In genomic region chr3R:8927817-8928625, dm6 we compare ENCODE assay signal across 5 fruit fly cellular contexts.
TF ChIP-seq lines count a peak whose summit lies in the region.

No protein-coding gene starts in this region.

- peak; percentile 55 for TF ChIP-seq CTCF in whole organism, embryonic (GFP tag; optimal IDR thresholded peaks at IDR 0.05; lab: Kevin White, UChicago)

TF ChIP-seq in whole organism, adult, 20 proteins besides CTCF, POLR2A, EP300 and RAD21:
- TF ChIP-seq CG14711 (tag; optimal IDR thresholded peaks at IDR 0.05; lab: Kevin White, UChicago) (peak; percentile 61), pad (GFP tag; optimal IDR thresholded peaks at IDR 0.05; lab: Kevin White, UChicago) (peak; percentile 87), CG7101 (tag; optimal IDR thresholded peaks at IDR 0.05; lab: Kevin White, UChicago) (peak; percentile 45), CG1620 (GFP tag; optimal IDR thresholded peaks at IDR 0.05; lab: Kevin White, UChicago) (no peak), Crg-1 (GFP tag; optimal IDR thresholded peaks at IDR 0.05; lab: Kevin White, UChicago) (peak; percentile 18), toe (GFP tag; optimal IDR thresholded peaks at IDR 0.05; lab: Kevin White, UChicago) (no peak), Hr96 (GFP tag; optimal IDR thresholded peaks at IDR 0.05; lab: Kevin White, UChicago) (peak; percentile 21), bab1 (GFP tag; optimal IDR thresholded peaks at IDR 0.05; lab: Kevin White, UChicago) (peak; percentile 84)

TF ChIP-seq in whole organism, embryonic, 481 proteins besides CTCF, POLR2A, EP300 and RAD21 (continues in another document):
- TF ChIP-seq Meics (GFP tag; optimal IDR thresholded peaks at IDR 0.05; lab: Kevin White, UChicago) = peak; percentile 69
- TF ChIP-seq CHES-1-like (GFP tag; optimal IDR thresholded peaks at IDR 0.05; lab: Kevin White, UChicago) = peak; percentile 12
- TF ChIP-seq Atf6 (GFP tag; IDR thresholded peaks at IDR 0.05; lab: Robert Waterston, UW) = peak; percentile 11; the same call in 1 of the 2 replicates
- TF ChIP-seq CG3163 (GFP tag; optimal IDR thresholded peaks at IDR 0.05; lab: Kevin White, UChicago) = peak; percentile 41
- peak; percentile 74 for TF ChIP-seq az2 (GFP tag; optimal IDR thresholded peaks at IDR 0.05; lab: Kevin White, UChicago)
- peak; percentile 87 for TF ChIP-seq CG7271 (tag; optimal IDR thresholded peaks at IDR 0.05; lab: Kevin White, UChicago)
- TF ChIP-seq MBD-R2 (GFP tag; IDR thresholded peaks at IDR 0.05; lab: Robert Waterston, UW) = no peak; the same call in 1 of the 2 replicates
- peak; percentile 71 for TF ChIP-seq HmgZ (tag; optimal IDR thresholded peaks at IDR 0.05; lab: Kevin White, UChicago)
- peak; percentile 52 for TF ChIP-seq Abd-B (GFP tag; optimal IDR thresholded peaks at IDR 0.05; lab: Kevin White, UChicago)
- TF ChIP-seq Hr78 (GFP tag; optimal IDR thresholded peaks at IDR 0.05; lab: Kevin White, UChicago) = peak in 1 of 2 experiments; percentile 18
- no peak for TF ChIP-seq C15 (GFP tag; IDR thresholded peaks at IDR 0.05; lab: Robert Waterston, UW)
- peak; percentile 70 for TF ChIP-seq CG2120 (GFP tag; optimal IDR thresholded peaks at IDR 0.05; lab: Kevin White, UChicago)
- TF ChIP-seq sens (GFP tag; lab: Kevin White, UChicago) = peak; percentile 97
- TF ChIP-seq CG13894 (tag; optimal IDR thresholded peaks at IDR 0.05; lab: Kevin White, UChicago) = no peak
- peak; percentile 61 for TF ChIP-seq Neu2 (GFP tag; optimal IDR thresholded peaks at IDR 0.05; lab: Kevin White, UChicago; ENCODE audit: borderline replicate concordance)
- TF ChIP-seq ac (GFP tag; optimal IDR thresholded peaks at IDR 0.05; lab: Kevin White, UChicago) = peak; percentile 57
- peak; percentile 67 for TF ChIP-seq CG18599 (GFP tag; optimal IDR thresholded peaks at IDR 0.05; lab: Kevin White, UChicago)
- no peak for TF ChIP-seq CG3995 (GFP tag; optimal IDR thresholded peaks at IDR 0.05; lab: Kevin White, UChicago)
- peak; percentile 48 for TF ChIP-seq CG17186 (GFP tag; optimal IDR thresholded peaks at IDR 0.05; lab: Kevin White, UChicago)
- TF ChIP-seq chn (GFP tag; optimal IDR thresholded peaks at IDR 0.05; lab: Kevin White, UChicago) = peak; percentile 64

TF ChIP-seq in whole organism, prepupa, 60 proteins besides CTCF, POLR2A, EP300 and RAD21 (continues in another document):
- peak; percentile 69 for TF ChIP-seq CG6276 (GFP tag; optimal IDR thresholded peaks at IDR 0.05; lab: Kevin White, UChicago)
- peak; percentile 85 for TF ChIP-seq Hr4 (GFP tag; optimal IDR thresholded peaks at IDR 0.05; lab: Kevin White, UChicago)
- no peak for TF ChIP-seq Hr38 (GFP tag; optimal IDR thresholded peaks at IDR 0.05; lab: Kevin White, UChicago)
- peak; percentile 88 for TF ChIP-seq cyc (GFP tag; optimal IDR thresholded peaks at IDR 0.05; lab: Kevin White, UChicago)
- peak; percentile 64 for TF ChIP-seq CG7368 (GFP tag; optimal IDR thresholded peaks at IDR 0.05; lab: Kevin White, UChicago)
- TF ChIP-seq CG6808 (GFP tag; optimal IDR thresholded peaks at IDR 0.05; lab: Kevin White, UChicago) = peak; percentile 87
- peak; percentile 94 for TF ChIP-seq CG3032 (tag; optimal IDR thresholded peaks at IDR 0.05; lab: Kevin White, UChicago)
- TF ChIP-seq eg (GFP tag; IDR thresholded peaks at IDR 0.05; lab: Robert Waterston, UW) = peak; percentile 80
- TF ChIP-seq salr (GFP tag; optimal IDR thresholded peaks at IDR 0.05; lab: Kevin White, UChicago) = peak; percentile 74 to 79
- TF ChIP-seq dsx (GFP tag; optimal IDR thresholded peaks at IDR 0.05; lab: Kevin White, UChicago; ENCODE audit: poor library complexity, severe bottlenecking) = peak; percentile 65
- TF ChIP-seq CG6854 (GFP tag; optimal IDR thresholded peaks at IDR 0.05; lab: Kevin White, UChicago) = peak; percentile 30
- peak; percentile 84 for TF ChIP-seq Smox (GFP tag; optimal IDR thresholded peaks at IDR 0.05; lab: Kevin White, UChicago)
- TF ChIP-seq CG8119 (GFP tag; IDR thresholded peaks at IDR 0.05; lab: Robert Waterston, UW) = peak; percentile 80; the same call in 2 of the 3 replicates
- TF ChIP-seq Sox15 (GFP tag; optimal IDR thresholded peaks at IDR 0.05; lab: Kevin White, UChicago) = peak; percentile 70
- TF ChIP-seq CG15336 (GFP tag; IDR thresholded peaks at IDR 0.05; lab: Robert Waterston, UW) = peak; percentile 78
- peak; percentile 86 for TF ChIP-seq acj6 (GFP tag; optimal IDR thresholded peaks at IDR 0.05; lab: Kevin White, UChicago)
- TF ChIP-seq Ets21C (GFP tag; optimal IDR thresholded peaks at IDR 0.05; lab: Kevin White, UChicago) = peak; percentile 81
- TF ChIP-seq spab (GFP tag; optimal IDR thresholded peaks at IDR 0.05; lab: Kevin White, UChicago) = peak; percentile 91
- TF ChIP-seq Ets96B (tag; optimal IDR thresholded peaks at IDR 0.05; lab: Kevin White, UChicago) = peak; percentile 94
- TF ChIP-seq CG9139 (GFP tag; optimal IDR thresholded peaks at IDR 0.05; lab: Kevin White, UChicago) = peak; percentile 66
- peak; percentile 80 for TF ChIP-seq CG6792 (GFP tag; optimal IDR thresholded peaks at IDR 0.05; lab: Kevin White, UChicago)

TF ChIP-seq in whole organism, pupa, 21 proteins besides CTCF, POLR2A, EP300 and RAD21:
- TF ChIP-seq CG4496 (GFP tag; IDR thresholded peaks at IDR 0.05; lab: Robert Waterston, UW) (peak; percentile 81), Ets98B (GFP tag; IDR thresholded peaks at IDR 0.05; lab: Robert Waterston, UW) (peak; percentile 55), rn (GFP tag; IDR thresholded peaks at IDR 0.05; lab: Robert Waterston, UW) (peak; percentile 70), CG32121 (GFP tag; IDR thresholded peaks at IDR 0.05; lab: Robert Waterston, UW) (peak; percentile 75; the same call in 1 of the 2 replicates), Snoo (tag; optimal IDR thresholded peaks at IDR 0.05; lab: Kevin White, UChicago) (peak; percentile 76), CG12605 (GFP tag; IDR thresholded peaks at IDR 0.05; lab: Robert Waterston, UW) (peak; percentile 54), CG13204 (GFP tag; optimal IDR thresholded peaks at IDR 0.05; lab: Kevin White, UChicago) (peak; percentile 12), CG15710 (tag; optimal IDR thresholded peaks at IDR 0.05; lab: Kevin White, UChicago) (peak; percentile 91), CG10348 (GFP tag; IDR thresholded peaks at IDR 0.05; lab: Robert Waterston, UW) (no peak), D1 (tag; optimal IDR thresholded peaks at IDR 0.05; lab: Kevin White, UChicago) (peak; percentile 86), CG8159 (tag; optimal IDR thresholded peaks at IDR 0.05; lab: Kevin White, UChicago) (peak; percentile 93), fd96Ca (GFP tag; IDR thresholded peaks at IDR 0.05; lab: Robert Waterston, UW) (peak; percentile 63; the same call in 2 of the 3 replicates), CG8301 (tag; optimal IDR thresholded peaks at IDR 0.05; lab: Kevin White, UChicago) (peak; percentile 91), EcR (GFP tag; optimal IDR thresholded peaks at IDR 0.05; lab: Kevin White, UChicago) (peak; percentile 58), CG17806 (tag; optimal IDR thresholded peaks at IDR 0.05; lab: Kevin White, UChicago) (peak; percentile 97), CG14655 (GFP tag; optimal IDR thresholded peaks at IDR 0.05; lab: Kevin White, UChicago) (peak; percentile 98), CG9948 (tag; optimal IDR thresholded peaks at IDR 0.05; lab: Kevin White, UChicago) (peak; percentile 99), Pif1B (GFP tag; optimal IDR thresholded peaks at IDR 0.05; lab: Kevin White, UChicago) (peak; percentile 69), CG34367 (tag; optimal IDR thresholded peaks at IDR 0.05; lab: Kevin White, UChicago) (peak; percentile 90), gl (tag; optimal IDR thresholded peaks at IDR 0.05; lab: Kevin White, UChicago) (peak; percentile 77), Pif1A (GFP tag; optimal IDR thresholded peaks at IDR 0.05; lab: Kevin White, UChicago) (peak; percentile 90)
TF ChIP-seq in whole organism, pupa: peak in this region for 20.

TF ChIP-seq in whole organism, wandering third instar larva, 38 proteins besides CTCF, POLR2A, EP300 and RAD21 (continues in another document):
- TF ChIP-seq CG9705 (GFP tag; optimal IDR thresholded peaks at IDR 0.05; lab: Kevin White, UChicago) (peak; percentile 63), Mio (GFP tag; optimal IDR thresholded peaks at IDR 0.05; lab: Kevin White, UChicago) (peak; percentile 36), Hnf4 (GFP tag; optimal IDR thresholded peaks at IDR 0.05; lab: Kevin White, UChicago) (peak; percentile 47), Vsx2 (GFP tag; optimal IDR thresholded peaks at IDR 0.05; lab: Kevin White, UChicago; ENCODE audit: partially characterized antibody) (no peak), jim (GFP tag; optimal IDR thresholded peaks at IDR 0.05; lab: Kevin White, UChicago) (no peak), Sp1 (GFP tag; optimal IDR thresholded peaks at IDR 0.05; lab: Kevin White, UChicago) (peak; percentile 70), fru (GFP tag; optimal IDR thresholded peaks at IDR 0.05; lab: Kevin White, UChicago) (peak; percentile 87), brk (GFP tag; optimal IDR thresholded peaks at IDR 0.05; lab: Kevin White, UChicago) (peak; percentile 47), dl (GFP tag; optimal IDR thresholded peaks at IDR 0.05; lab: Kevin White, UChicago; ENCODE audit: insufficient read depth in 1 of 2, partially characterized antibody in 2 of 2) (no peak), sage (GFP tag; optimal IDR thresholded peaks at IDR 0.05; lab: Kevin White, UChicago) (peak; percentile 77), rgr (GFP tag; optimal IDR thresholded peaks at IDR 0.05; lab: Kevin White, UChicago) (peak; percentile 84), HLH106 (tag; optimal IDR thresholded peaks at IDR 0.05; lab: Kevin White, UChicago) (peak; percentile 87), foxo (GFP tag; optimal IDR thresholded peaks at IDR 0.05; lab: Kevin White, UChicago) (peak in 1 of 2 experiments; percentile 83), Dfd (GFP tag; optimal IDR thresholded peaks at IDR 0.05; lab: Kevin White, UChicago) (no peak), br (GFP tag; optimal IDR thresholded peaks at IDR 0.05; lab: Kevin White, UChicago) (peak; percentile 75), usp (GFP tag; optimal IDR thresholded peaks at IDR 0.05; lab: Kevin White, UChicago) (no peak), CG32264 (GFP tag; optimal IDR thresholded peaks at IDR 0.05; lab: Kevin White, UChicago) (peak; percentile 57), sv (GFP tag; optimal IDR thresholded peaks at IDR 0.05; lab: Kevin White, UChicago) (peak; percentile 48), Dif (GFP tag; optimal IDR thresholded peaks at IDR 0.05; lab: Kevin White, UChicago; ENCODE audit: partially characterized antibody) (no peak), Rel (GFP tag; optimal IDR thresholded peaks at IDR 0.05; lab: Kevin White, UChicago) (no peak), Rel (tag; optimal IDR thresholded peaks at IDR 0.05; lab: Kevin White, UChicago) (no peak), lola (GFP tag; optimal IDR thresholded peaks at IDR 0.05; lab: Kevin White, UChicago) (no peak), tai (GFP tag; optimal IDR thresholded peaks at IDR 0.05; lab: Kevin White, UChicago) (peak; percentile 48), Hr78 (GFP tag; optimal IDR thresholded peaks at IDR 0.05; lab: Kevin White, UChicago) (no peak), ey (GFP tag; optimal IDR thresholded peaks at IDR 0.05; lab: Kevin White, UChicago) (peak; percentile 87), dmrt93B (GFP tag; optimal IDR thresholded peaks at IDR 0.05; lab: Kevin White, UChicago) (peak; percentile 75), dsf (GFP tag; optimal IDR thresholded peaks at IDR 0.05; lab: Kevin White, UChicago; ENCODE audit: borderline replicate concordance) (no peak)
